Worm (Caenorhabditis elegans): Measurements from ENCODE around the gene his-16.

Gene his-16

DNA sequence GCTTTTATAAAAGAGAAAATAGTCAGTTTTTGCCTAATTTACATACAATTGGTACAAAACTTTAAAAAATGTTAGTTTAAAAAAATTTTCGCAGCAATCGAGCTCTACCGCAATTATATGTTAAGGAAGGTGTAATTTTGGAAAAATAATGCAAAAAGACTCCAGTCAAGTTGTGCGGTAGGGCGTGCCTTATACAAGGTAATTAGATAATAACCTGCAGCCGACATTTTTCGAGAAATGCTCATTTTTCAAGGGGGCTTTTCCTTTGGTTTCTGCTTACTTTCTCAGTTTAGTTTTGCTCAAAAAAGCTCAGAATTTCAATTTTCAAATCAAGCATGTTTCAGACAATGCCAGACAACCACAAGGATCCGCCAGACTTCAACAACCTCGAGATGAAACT lies 12.3 kb upstream of the his-16 start, which contains the start of gene F08G2.4:
Gene F08G2.4 (plus strand): TSS at position 348 of the 400 bp plus-strand sequence.
- no peak for TF ChIP-seq B0310.2 (tag; optimal IDR thresholded peaks at IDR 0.05)
- no peak for TF ChIP-seq tbx-11 (GFP tag; IDR thresholded peaks at IDR 0.05)
- TF ChIP-seq hmg-4 (GFP tag; optimal IDR thresholded peaks at IDR 0.05) = no peak
- TF ChIP-seq sea-1 (GFP tag; conservative IDR thresholded peaks at IDR 0.05) = no peak

DNA sequence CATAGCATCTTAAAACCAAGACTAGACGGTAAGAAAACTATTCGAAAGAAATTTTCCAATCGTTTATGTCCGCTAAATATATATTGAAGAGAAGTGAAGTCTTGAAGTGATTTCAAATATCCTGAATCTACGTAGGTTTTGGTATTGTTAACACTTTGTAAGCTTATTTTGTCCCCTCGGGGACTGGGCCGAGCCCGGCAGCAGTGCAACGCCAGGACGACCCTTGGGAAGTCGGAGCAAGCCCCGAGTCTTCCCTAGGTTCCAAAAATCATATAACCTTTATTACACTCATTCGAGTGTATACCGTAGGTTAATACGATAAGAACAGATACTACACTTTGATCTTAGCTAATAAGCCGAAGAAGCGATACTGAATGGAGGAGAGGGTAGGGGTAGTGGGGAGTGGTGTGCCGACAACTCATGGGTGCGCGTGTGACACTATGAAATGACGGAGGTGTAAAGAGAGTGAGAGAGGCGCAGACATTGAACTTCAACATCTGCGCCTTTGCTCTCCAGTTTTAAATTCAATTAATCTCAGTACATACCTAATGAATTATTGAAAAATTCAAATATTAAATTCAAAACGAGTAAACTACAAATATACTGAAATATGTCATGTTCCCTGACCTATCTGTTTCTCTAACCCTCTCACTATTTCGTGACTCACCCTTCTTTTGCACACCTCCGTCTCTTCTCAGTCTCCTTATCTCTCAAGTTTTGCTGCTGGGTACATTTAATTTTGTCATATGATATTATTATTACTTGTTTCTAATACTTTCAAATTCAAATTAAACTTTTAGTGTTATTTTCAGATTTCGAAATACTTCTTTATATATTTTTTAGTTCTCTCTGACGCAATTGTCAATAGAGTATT lies 11.4 kb upstream of the his-16 start:
- TF ChIP-seq hmg-4 (GFP tag; optimal IDR thresholded peaks at IDR 0.05) (peak; percentile 6), sea-1 (GFP tag; conservative IDR thresholded peaks at IDR 0.05) (0 out of 2 replicates have a peak, but pooled peaks have one; percentile 24), pes-1 (GFP tag; IDR thresholded peaks at IDR 0.05) (0 out of 2 replicates have a peak, but pooled peaks have one; percentile 37)

DNA sequence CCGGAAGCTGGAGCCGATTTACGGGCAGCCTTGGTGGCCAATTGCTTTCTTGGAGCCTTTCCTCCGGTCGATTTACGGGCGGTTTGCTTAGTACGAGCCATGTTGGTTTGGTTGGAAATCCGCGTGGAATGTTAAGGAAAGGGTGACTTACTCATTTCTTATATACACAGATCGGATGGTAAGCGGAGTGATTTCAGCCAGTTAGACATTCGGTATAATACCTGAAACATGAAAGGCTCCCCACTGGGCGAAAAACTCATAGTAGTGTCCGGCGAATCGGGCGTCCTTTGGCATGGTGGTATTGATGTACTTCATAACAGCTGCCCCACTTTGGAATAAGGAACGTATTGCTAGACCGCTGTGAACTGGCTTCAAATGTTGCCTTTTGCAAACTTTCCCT lies 10.7 kb upstream of the his-16 start, which contains the start of gene his-42:
Gene his-42 (minus strand): TSS at position 101 of the 400 bp plus-strand sequence.
- TF ChIP-seq ceh-36 (tag; optimal IDR thresholded peaks at IDR 0.05) = no peak
- no peak for TF ChIP-seq hmbx-1 (tag; optimal IDR thresholded peaks at IDR 0.05)
- TF ChIP-seq sea-1 (GFP tag; conservative IDR thresholded peaks at IDR 0.05) = no peak

DNA sequence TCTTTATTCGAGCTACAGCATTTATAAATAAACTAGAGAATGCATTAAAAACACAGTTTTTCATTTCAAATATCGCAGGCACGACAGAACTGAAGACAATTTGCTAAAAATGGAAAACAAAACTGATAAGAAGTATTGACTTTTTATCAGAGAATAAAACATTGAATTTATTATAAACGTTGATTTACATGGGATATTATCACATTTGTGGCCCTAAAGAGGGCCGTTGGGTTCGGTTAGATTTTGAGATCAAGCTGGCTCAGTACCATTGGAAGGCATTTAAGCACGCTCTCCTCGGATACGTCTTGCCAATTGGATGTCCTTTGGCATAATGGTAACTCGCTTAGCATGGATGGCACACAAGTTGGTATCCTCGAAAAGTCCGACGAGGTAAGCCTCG lies 6.6 kb upstream of the his-16 start:
- TF ChIP-seq pes-1 (GFP tag; IDR thresholded peaks at IDR 0.05) = peak; percentile 65

DNA sequence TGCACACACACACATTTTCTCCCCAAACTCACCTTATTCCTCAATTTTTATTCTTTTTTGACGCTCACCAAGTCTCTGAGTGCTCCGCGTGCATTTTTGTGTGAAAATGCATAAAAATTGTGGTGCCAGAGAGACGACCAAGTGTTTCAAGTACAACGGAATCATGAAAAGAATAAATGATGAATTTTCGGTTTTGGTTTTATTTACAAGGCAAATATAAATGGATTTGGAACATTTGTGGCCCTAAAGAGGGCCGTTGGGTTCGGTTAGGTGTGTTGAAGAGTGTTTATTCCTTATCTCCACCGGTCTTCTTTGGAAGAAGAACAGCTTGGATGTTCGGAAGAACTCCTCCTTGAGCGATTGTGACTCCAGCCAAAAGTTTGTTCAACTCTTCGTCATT lies 469 bp downstream of the his-16 start:
- 0 out of 2 replicates have a peak, but pooled peaks have one; percentile 11 for TF ChIP-seq scrt-1 (GFP tag; IDR thresholded peaks at IDR 0.05)
- TF ChIP-seq pes-1 (GFP tag; IDR thresholded peaks at IDR 0.05) = peak; percentile 67
- TF ChIP-seq ama-1 (optimal IDR thresholded peaks at IDR 0.05) = peak; percentile 72
- TF ChIP-seq aly-1 (tag; optimal IDR thresholded peaks at IDR 0.05) = peak; percentile 73
- peak; percentile 78; the same call in 1 of the 2 replicates for TF ChIP-seq sea-1 (GFP tag; conservative IDR thresholded peaks at IDR 0.05)

DNA sequence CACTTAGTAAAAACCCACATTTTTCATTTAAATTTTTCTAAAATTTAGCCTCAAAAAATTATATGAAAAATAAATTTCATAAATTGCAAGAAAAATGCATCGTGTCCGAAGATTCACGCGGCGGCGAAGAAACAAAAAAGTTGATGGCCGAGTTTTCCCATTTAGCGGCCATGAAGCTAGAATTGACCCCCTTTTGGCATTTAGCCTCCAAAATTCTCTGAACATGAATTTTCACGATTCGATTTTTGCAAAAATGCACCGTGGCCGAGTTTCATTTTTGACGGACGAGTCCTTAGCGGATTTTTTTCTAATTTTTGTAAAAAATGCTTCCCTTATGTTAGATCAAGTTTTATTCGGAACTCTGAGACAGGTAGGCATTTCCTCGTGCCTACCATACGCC lies 2.4 kb downstream of the his-16 start:
- no peak for TF ChIP-seq tra-4 (tag; optimal IDR thresholded peaks at IDR 0.05)
- TF ChIP-seq B0310.2 (tag; optimal IDR thresholded peaks at IDR 0.05) = no peak
- no peak for TF ChIP-seq flt-1 (GFP tag; IDR thresholded peaks at IDR 0.05)
- no peak for TF ChIP-seq ets-7 (tag; optimal IDR thresholded peaks at IDR 0.05)
- TF ChIP-seq scrt-1 (GFP tag; IDR thresholded peaks at IDR 0.05) = no peak
- no peak for TF ChIP-seq tbx-37 (GFP tag; conservative IDR thresholded peaks at IDR 0.05)
- no peak for TF ChIP-seq F13C5.2 (tag; optimal IDR thresholded peaks at IDR 0.05)
- TF ChIP-seq tbx-11 (GFP tag; IDR thresholded peaks at IDR 0.05) = no peak
- TF ChIP-seq hmg-4 (GFP tag; optimal IDR thresholded peaks at IDR 0.05) = no peak

DNA sequence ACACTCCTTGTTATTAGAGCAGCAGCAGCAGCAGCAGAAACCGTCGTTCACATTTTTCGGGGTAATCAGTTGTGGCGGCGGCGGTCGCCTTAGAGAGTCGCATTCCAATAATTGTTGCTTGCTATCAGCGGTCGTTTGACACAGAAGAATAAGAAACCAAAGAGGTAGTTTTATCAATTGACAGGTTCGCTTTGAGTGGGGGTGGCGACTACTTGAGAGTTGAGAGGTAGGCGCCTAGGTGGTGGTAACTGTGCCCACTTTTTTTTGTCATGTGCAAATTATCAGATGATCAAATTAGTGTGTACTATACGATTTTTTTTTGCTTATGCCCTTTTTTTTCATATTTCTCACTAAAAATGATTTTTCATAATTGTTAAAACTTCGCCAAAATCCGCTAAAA lies 4.0 kb downstream of the his-16 start:
- TF ChIP-seq pes-1 (GFP tag; IDR thresholded peaks at IDR 0.05) (no peak), ama-1 (optimal IDR thresholded peaks at IDR 0.05) (no peak), hnd-1 (tag; optimal IDR thresholded peaks at IDR 0.05) (no peak), B0310.2 (tag; optimal IDR thresholded peaks at IDR 0.05) (no peak), tbx-37 (GFP tag; conservative IDR thresholded peaks at IDR 0.05) (no peak), ceh-36 (tag; optimal IDR thresholded peaks at IDR 0.05) (no peak), scrt-1 (GFP tag; IDR thresholded peaks at IDR 0.05) (no peak), ceh-13 (GFP tag; optimal IDR thresholded peaks at IDR 0.05) (no peak), tbx-11 (GFP tag; IDR thresholded peaks at IDR 0.05) (no peak), F13C5.2 (tag; optimal IDR thresholded peaks at IDR 0.05) (no peak), flt-1 (GFP tag; IDR thresholded peaks at IDR 0.05) (no peak), sea-1 (GFP tag; conservative IDR thresholded peaks at IDR 0.05) (no peak), aly-1 (tag; optimal IDR thresholded peaks at IDR 0.05) (no peak), hmbx-1 (tag; optimal IDR thresholded peaks at IDR 0.05) (no peak), ets-7 (tag; optimal IDR thresholded peaks at IDR 0.05) (no peak), hmg-4 (GFP tag; optimal IDR thresholded peaks at IDR 0.05) (no peak), tra-4 (tag; optimal IDR thresholded peaks at IDR 0.05) (no peak)

DNA sequence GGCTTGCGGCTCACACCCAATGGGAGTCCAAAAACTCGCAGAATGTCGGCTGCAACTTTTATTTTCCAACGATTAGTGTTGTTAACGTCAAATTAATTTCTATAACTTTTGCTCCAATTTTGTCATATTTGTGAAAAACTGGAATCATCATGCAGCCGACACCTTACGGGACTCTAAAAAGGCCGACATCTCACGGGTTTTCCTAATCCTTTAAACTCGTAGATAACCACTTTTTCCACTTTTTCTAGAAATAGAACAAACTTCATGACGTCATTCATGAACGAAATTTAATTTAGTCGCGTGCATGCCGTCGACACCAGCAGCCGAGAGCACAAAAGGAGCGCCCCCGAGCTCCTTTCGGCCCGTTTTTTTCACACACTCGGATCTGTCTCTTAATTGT lies 4.5 kb downstream of the his-16 start:
- no peak for TF ChIP-seq hnd-1 (tag; optimal IDR thresholded peaks at IDR 0.05)
- TF ChIP-seq hmbx-1 (tag; optimal IDR thresholded peaks at IDR 0.05) = no peak
- no peak for TF ChIP-seq aly-1 (tag; optimal IDR thresholded peaks at IDR 0.05)
- TF ChIP-seq ceh-13 (GFP tag; optimal IDR thresholded peaks at IDR 0.05) = no peak
- TF ChIP-seq B0310.2 (tag; optimal IDR thresholded peaks at IDR 0.05) = no peak
- TF ChIP-seq tra-4 (tag; optimal IDR thresholded peaks at IDR 0.05) = no peak
- TF ChIP-seq ceh-36 (tag; optimal IDR thresholded peaks at IDR 0.05) = no peak
- TF ChIP-seq scrt-1 (GFP tag; IDR thresholded peaks at IDR 0.05) = no peak
- TF ChIP-seq hmg-4 (GFP tag; optimal IDR thresholded peaks at IDR 0.05) = no peak
- TF ChIP-seq ets-7 (tag; optimal IDR thresholded peaks at IDR 0.05) = no peak
- no peak for TF ChIP-seq ama-1 (optimal IDR thresholded peaks at IDR 0.05)
- TF ChIP-seq sea-1 (GFP tag; conservative IDR thresholded peaks at IDR 0.05) = no peak
- TF ChIP-seq tbx-37 (GFP tag; conservative IDR thresholded peaks at IDR 0.05) = no peak
- TF ChIP-seq F13C5.2 (tag; optimal IDR thresholded peaks at IDR 0.05) = no peak

DNA sequence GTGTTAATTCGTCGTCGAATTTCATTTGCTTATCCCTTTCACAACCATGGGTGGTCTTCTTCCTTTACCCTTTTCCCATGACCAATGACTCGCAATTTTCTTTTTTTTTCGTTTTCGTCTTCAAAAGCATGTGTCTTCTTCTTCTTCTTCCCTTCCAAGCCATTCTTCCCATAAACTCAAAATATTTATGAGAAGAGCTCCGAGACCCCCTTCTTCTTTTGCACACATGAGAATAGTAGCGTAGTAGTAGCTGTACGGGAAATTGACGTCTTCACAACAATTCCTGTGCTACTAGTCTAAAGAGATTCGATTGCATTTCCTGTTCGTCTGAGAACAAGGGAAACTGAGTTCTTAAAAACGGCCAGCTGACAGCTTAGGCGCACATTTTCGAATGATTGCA lies 5.6 kb downstream of the his-16 start:
- TF ChIP-seq ceh-36 (tag; optimal IDR thresholded peaks at IDR 0.05) (no peak), ceh-13 (GFP tag; optimal IDR thresholded peaks at IDR 0.05) (no peak), ama-1 (optimal IDR thresholded peaks at IDR 0.05) (no peak), tbx-11 (GFP tag; IDR thresholded peaks at IDR 0.05) (no peak), F13C5.2 (tag; optimal IDR thresholded peaks at IDR 0.05) (no peak), hmg-4 (GFP tag; optimal IDR thresholded peaks at IDR 0.05) (no peak), scrt-1 (GFP tag; IDR thresholded peaks at IDR 0.05) (no peak), B0310.2 (tag; optimal IDR thresholded peaks at IDR 0.05) (no peak), aly-1 (tag; optimal IDR thresholded peaks at IDR 0.05) (no peak), pes-1 (GFP tag; IDR thresholded peaks at IDR 0.05) (no peak)

Data from whole organism, early embryonic.